Worm (Caenorhabditis elegans) whole organism, early embryonic: ENCODE results near the gene ZK563.2.

Experiments
- F13C5.2 ChIP-seq: sonication (generic microtip); optimal IDR thresholded peaks from 2 replicates; lab custom pipeline; 2017; ENCODE audit warnings: mild to moderate bottlenecking, missing genetic modification characterization, inconsistent platforms, missing compliant biosample characterization
- aly-1 ChIP-seq: sonication (generic microtip); optimal IDR thresholded peaks from 2 replicates; lab custom pipeline; 2016; ENCODE audit warnings: missing genetic modification characterization, missing compliant biosample characterization
- ama-1 ChIP-seq: fragments of 150-350 bp; optimal IDR thresholded peaks from 2 replicates; lab custom pipeline; 2014
- ceh-13 ChIP-seq: fragments of 200-800 bp; sonication (Bioruptor generic); optimal IDR thresholded peaks from 2 replicates; lab custom pipeline; 2018; ENCODE audit warnings: mild to moderate bottlenecking, missing genetic modification characterization, missing compliant biosample characterization
- ceh-36 ChIP-seq: sonication (generic microtip); optimal IDR thresholded peaks from 2 replicates; lab custom pipeline; 2016; ENCODE audit warnings: missing genetic modification characterization, inconsistent platforms, missing compliant biosample characterization
- ets-7 ChIP-seq: sonication (generic microtip); optimal IDR thresholded peaks from 2 replicates; lab custom pipeline; 2016; ENCODE audit warnings: missing genotype, missing genetic modification characterization, missing compliant biosample characterization
- flt-1 ChIP-seq: fragments of 200-800 bp; sonication (Bioruptor generic); IDR thresholded peaks from 2 replicates; pipeline ENCODE4 v1.3.6; 2022; ENCODE audit warnings: missing genetic modification characterization, missing compliant biosample characterization
- hmbx-1 ChIP-seq: sonication (generic microtip); optimal IDR thresholded peaks from 2 replicates; lab custom pipeline; 2016; ENCODE audit warnings: mild to moderate bottlenecking, missing genetic modification characterization, missing compliant biosample characterization
- hnd-1 ChIP-seq: sonication (generic microtip); optimal IDR thresholded peaks from 2 replicates; lab custom pipeline; 2016; ENCODE audit warnings: missing genetic modification characterization, missing compliant biosample characterization
- pes-1 ChIP-seq: fragments of 200-800 bp; sonication (Bioruptor generic); IDR thresholded peaks from 2 replicates; pipeline ENCODE4 v1.3.6; 2022; ENCODE audit warnings: missing genetic modification reagents, missing genetic modification characterization, missing compliant biosample characterization
- scrt-1 ChIP-seq: fragments of 200-800 bp; sonication (Bioruptor generic); IDR thresholded peaks from 2 replicates; pipeline ENCODE4 v1.3.6; 2022; ENCODE audit warnings: missing genetic modification characterization, missing compliant biosample characterization
- tra-4 ChIP-seq: sonication (generic microtip); optimal IDR thresholded peaks from 2 replicates; lab custom pipeline; 2017; ENCODE audit warnings: missing genetic modification characterization, missing compliant biosample characterization

ce11 chrX:3408717-3409303, 40.1 kb downstream of the ZK563.2 start:
- TF ChIP-seq ama-1 (lab: Kevin White, UChicago) (no peak), pes-1 (GFP tag; lab: Robert Waterston, UW) (no peak), ceh-36 (tag; lab: Kevin White, UChicago) (no peak), ceh-13 (no peak), aly-1 (tag; lab: Kevin White, UChicago) (no peak), ets-7 (no peak), hmbx-1 (no peak), F13C5.2 (tag; lab: Kevin White, UChicago) (no peak), tra-4 (no peak), scrt-1 (GFP tag; lab: Robert Waterston, UW) (no peak), hnd-1 (no peak), flt-1 (GFP tag; lab: Robert Waterston, UW) (no peak)
